Worm (Caenorhabditis elegans) whole organism, L4/young adult: Measurements from ENCODE around the gene glt-6.

Experiments used
- W03F9.2 ChIP-seq: fragments of 150-350 bp; optimal IDR thresholded peaks from 2 replicates; lab custom pipeline; 2014; ENCODE audit warnings: missing biosample characterization, missing genetic modification characterization
- dao-5 ChIP-seq: sonication (generic microtip); optimal IDR thresholded peaks from 2 replicates; lab custom pipeline; 2016; ENCODE audit warnings: missing genotype, missing genetic modification characterization, moderate library complexity, missing compliant biosample characterization
- him-1 ChIP-seq: sonication (generic microtip); optimal IDR thresholded peaks from 2 replicates; lab custom pipeline; 2016; ENCODE audit warnings: missing genotype, missing genetic modification reagents, missing genetic modification characterization, missing compliant biosample characterization

DNA sequence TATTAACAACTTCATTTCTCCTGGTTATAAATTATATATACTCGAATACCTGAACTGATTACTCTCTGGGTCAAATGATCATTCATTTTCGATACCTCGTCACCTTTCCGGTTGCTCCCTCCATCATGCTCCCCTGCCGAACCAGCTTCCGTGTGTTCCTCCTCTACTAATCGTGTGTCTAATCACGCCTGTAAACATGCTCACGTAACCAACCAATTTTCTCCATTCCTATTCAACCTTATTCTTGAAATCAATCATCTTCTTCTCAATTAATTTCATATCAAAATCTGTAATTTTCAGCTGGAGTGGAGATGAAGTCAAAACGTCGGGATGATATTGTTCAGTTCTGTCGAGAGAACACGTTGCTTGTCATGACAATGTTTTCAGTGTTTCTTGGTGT, at the start of gene glt-6:
- TF ChIP-seq him-1 (tag; lab: Kevin White, UChicago) (no peak), dao-5 (tag; lab: Kevin White, UChicago) (no peak), W03F9.2 (tag; lab: Kevin White, UChicago) (no peak)
